Worm (Caenorhabditis elegans) whole organism, L3 larva: ENCODE data around the gene vha-13.

ENCODE experiments used
- nhr-237 ChIP-seq: fragments of 150-350 bp; optimal IDR thresholded peaks from 2 replicates; lab custom pipeline; 2014; ENCODE audit warnings: missing biosample characterization, missing genetic modification characterization
- nhr-76 ChIP-seq: fragments of 150-350 bp; sonication (generic microtip); optimal IDR thresholded peaks from 5 replicates; lab custom pipeline; 2014; ENCODE audit warnings: missing biosample characterization, missing genetic modification characterization
- pha-4 ChIP-seq: fragments of 150-350 bp; optimal IDR thresholded peaks from 2 replicates; lab custom pipeline; 2014; ENCODE audit warnings: missing biosample characterization, missing genetic modification reagents, missing genetic modification characterization

- TF ChIP-seq pha-4 (tag; lab: Kevin White, UChicago) (no peak), nhr-76 (tag; lab: Kevin White, UChicago) (no peak), nhr-237 (tag; lab: Kevin White, UChicago) (no peak)
Observed at ce11 chrV:14380242-14380641, 28.7 kb downstream of the vha-13 start.
